Worm (Caenorhabditis elegans) whole organism, L3 larva: ENCODE data around the gene str-207.

ENCODE experiments used
- ZK546.5 ChIP-seq: sonication (generic microtip); optimal IDR thresholded peaks from 2 replicates; lab custom pipeline; 2017; ENCODE audit warnings: missing biosample characterization, missing genetic modification characterization
- aly-2 ChIP-seq: fragments of 150-350 bp; optimal IDR thresholded peaks from 2 replicates; lab custom pipeline; 2014; ENCODE audit warnings: missing biosample characterization, missing genetic modification characterization
- ama-1 ChIP-seq: fragments of 150-350 bp; optimal IDR thresholded peaks from 2 replicates; lab custom pipeline; 2018
- ceh-82 ChIP-seq: fragments of 150-350 bp; optimal IDR thresholded peaks from 2 replicates; lab custom pipeline; 2014; ENCODE audit warnings: missing biosample characterization, missing genetic modification characterization
- ceh-9 ChIP-seq: sonication (generic microtip); optimal IDR thresholded peaks from 2 replicates; lab custom pipeline; 2018; ENCODE audit warnings: missing biosample characterization, missing genetic modification characterization
- daf-12 ChIP-seq: fragments of 150-350 bp; optimal IDR thresholded peaks from 2 replicates; lab custom pipeline; 2014; ENCODE audit warnings: missing biosample characterization, missing genetic modification reagents, missing genetic modification characterization
- egl-27 ChIP-seq: sonication (generic microtip); optimal IDR thresholded peaks from 4 replicates; lab custom pipeline; 2017; ENCODE audit warnings: missing biosample characterization, missing genetic modification reagents, missing genetic modification characterization
- egl-5 ChIP-seq: fragments of 150-350 bp; optimal IDR thresholded peaks from 2 replicates; lab custom pipeline; 2017; ENCODE audit warnings: missing biosample characterization, missing genetic modification reagents, missing genetic modification characterization, inconsistent platforms
- elt-1 ChIP-seq: fragments of 150-350 bp; optimal IDR thresholded peaks from 2 replicates; lab custom pipeline; 2014; ENCODE audit warnings: missing biosample characterization, missing genetic modification characterization
- elt-3 ChIP-seq, 3 experiments: fragments of 150-350 bp in 1 of 3; sonication (generic microtip) in 2 of 3; optimal IDR thresholded peaks; 2 replicates in 2 of 3; 4 replicates in 1 of 3; lab custom pipeline; 2014 to 2017; ENCODE audit warnings: missing biosample characterization in 3 of 3, missing genetic modification characterization in 3 of 3
- eor-1 ChIP-seq, 2 experiments: fragments of 150-350 bp; optimal IDR thresholded peaks; 2 replicates each; lab custom pipeline; 2014 to 2018; ENCODE audit warnings: missing biosample characterization in 2 of 2, missing genetic modification characterization in 2 of 2
- fkh-10 ChIP-seq: sonication (generic microtip); optimal IDR thresholded peaks from 2 replicates; lab custom pipeline; 2017; ENCODE audit warnings: missing biosample characterization, missing genetic modification reagents, missing genetic modification characterization
- fkh-2 ChIP-seq: fragments of 150-350 bp; optimal IDR thresholded peaks from 2 replicates; lab custom pipeline; 2014; ENCODE audit warnings: missing biosample characterization, missing genetic modification reagents, missing genetic modification characterization
- fos-1 ChIP-seq: fragments of 150-350 bp; optimal IDR thresholded peaks from 2 replicates; lab custom pipeline; 2014; ENCODE audit warnings: missing biosample characterization, missing genetic modification characterization
- hmg-11 ChIP-seq: sonication (generic microtip); optimal IDR thresholded peaks from 2 replicates; lab custom pipeline; 2016; ENCODE audit warnings: missing genetic modification characterization, missing compliant biosample characterization
- jun-1 ChIP-seq: fragments of 150-350 bp; optimal IDR thresholded peaks from 2 replicates; lab custom pipeline; 2014; ENCODE audit warnings: missing biosample characterization, missing genetic modification reagents, missing genetic modification characterization
- lin-15B ChIP-seq: fragments of 150-350 bp; optimal IDR thresholded peaks from 2 replicates; lab custom pipeline; 2014; ENCODE audit warnings: missing biosample characterization, missing genetic modification characterization
- lin-39 ChIP-seq: fragments of 150-350 bp; optimal IDR thresholded peaks from 2 replicates; lab custom pipeline; 2018; ENCODE audit warnings: missing biosample characterization, missing genetic modification reagents, missing genetic modification characterization
- lsy-12 ChIP-seq: sonication (generic microtip); optimal IDR thresholded peaks from 2 replicates; lab custom pipeline; 2016; ENCODE audit warnings: mild to moderate bottlenecking, missing genetic modification characterization, missing compliant biosample characterization
- mdl-1 ChIP-seq: fragments of 150-350 bp; optimal IDR thresholded peaks from 2 replicates; lab custom pipeline; 2014; ENCODE audit warnings: missing biosample characterization, missing genetic modification characterization
- mml-1 ChIP-seq: fragments of 150-350 bp; sonication (generic microtip); optimal IDR thresholded peaks from 3 replicates; lab custom pipeline; 2014; ENCODE audit warnings: missing biosample characterization, missing genetic modification characterization
- nfya-1 ChIP-seq: sonication (generic microtip); optimal IDR thresholded peaks from 2 replicates; lab custom pipeline; 2017; ENCODE audit warnings: missing genetic modification characterization, mild to moderate bottlenecking, missing compliant biosample characterization, antibody characterized with exemption, moderate library complexity; ENCODE audit not compliant: insufficient read depth
- nhr-11 ChIP-seq: fragments of 150-350 bp; optimal IDR thresholded peaks from 2 replicates; lab custom pipeline; 2014; ENCODE audit warnings: missing biosample characterization, missing genetic modification characterization
- nhr-12 ChIP-seq: fragments of 150-350 bp; optimal IDR thresholded peaks from 2 replicates; lab custom pipeline; 2014; ENCODE audit warnings: missing biosample characterization, missing genetic modification characterization
- nhr-23 ChIP-seq: fragments of 150-350 bp; optimal IDR thresholded peaks from 2 replicates; lab custom pipeline; 2014; ENCODE audit warnings: missing biosample characterization, missing genetic modification reagents, missing genetic modification characterization
- nhr-237 ChIP-seq: fragments of 150-350 bp; optimal IDR thresholded peaks from 2 replicates; lab custom pipeline; 2014; ENCODE audit warnings: missing biosample characterization, missing genetic modification characterization
- nhr-28 ChIP-seq: fragments of 150-350 bp; optimal IDR thresholded peaks from 2 replicates; lab custom pipeline; 2014; ENCODE audit warnings: missing biosample characterization, missing genetic modification characterization
- nhr-43 ChIP-seq: sonication (generic microtip); optimal IDR thresholded peaks from 2 replicates; lab custom pipeline; 2016; ENCODE audit warnings: mild to moderate bottlenecking, missing genetic modification characterization, missing compliant biosample characterization; ENCODE audit not compliant: poor library complexity, severe bottlenecking
- nhr-67 ChIP-seq: fragments of 150-350 bp; optimal IDR thresholded peaks from 2 replicates; lab custom pipeline; 2014; ENCODE audit warnings: missing biosample characterization, missing genetic modification characterization
- nhr-76 ChIP-seq: fragments of 150-350 bp; sonication (generic microtip); optimal IDR thresholded peaks from 5 replicates; lab custom pipeline; 2014; ENCODE audit warnings: missing biosample characterization, missing genetic modification characterization
- nhr-77 ChIP-seq: fragments of 150-350 bp; optimal IDR thresholded peaks from 2 replicates; lab custom pipeline; 2014; ENCODE audit warnings: missing biosample characterization, missing genetic modification characterization
- pha-4 ChIP-seq: fragments of 150-350 bp; optimal IDR thresholded peaks from 2 replicates; lab custom pipeline; 2014; ENCODE audit warnings: missing biosample characterization, missing genetic modification reagents, missing genetic modification characterization
- pqm-1 ChIP-seq: fragments of 150-350 bp; optimal IDR thresholded peaks from 2 replicates; lab custom pipeline; 2017; ENCODE audit warnings: missing biosample characterization, missing genetic modification characterization, inconsistent platforms
- skn-1 ChIP-seq: fragments of 150-350 bp; optimal IDR thresholded peaks from 2 replicates; lab custom pipeline; 2014; ENCODE audit warnings: missing biosample characterization, missing genetic modification characterization
- snpc-4 ChIP-seq: fragments of 150-350 bp; optimal IDR thresholded peaks from 2 replicates; lab custom pipeline; 2014; ENCODE audit warnings: missing biosample characterization, missing genetic modification characterization
- tbx-2 ChIP-seq: sonication (generic microtip); optimal IDR thresholded peaks from 2 replicates; lab custom pipeline; 2016; ENCODE audit warnings: mild to moderate bottlenecking, missing genetic modification characterization, missing compliant biosample characterization
- unc-39 ChIP-seq: sonication (generic microtip); optimal IDR thresholded peaks from 4 replicates; lab custom pipeline; 2017; ENCODE audit warnings: missing biosample characterization, missing genetic modification characterization
- unc-62 ChIP-seq: fragments of 150-350 bp; sonication (generic microtip); optimal IDR thresholded peaks from 4 replicates; lab custom pipeline; 2014; ENCODE audit warnings: missing biosample characterization, missing genetic modification reagents, missing genetic modification characterization
- ztf-11 ChIP-seq: fragments of 150-350 bp; optimal IDR thresholded peaks from 2 replicates; lab custom pipeline; 2014; ENCODE audit warnings: missing biosample characterization, missing genetic modification characterization
- ztf-4 ChIP-seq: fragments of 150-350 bp; optimal IDR thresholded peaks from 2 replicates; lab custom pipeline; 2014; ENCODE audit warnings: missing biosample characterization, missing genetic modification characterization

str-207 gene

ce11 chrV:4965790-4966189 is 14.3 kb downstream of the str-207 start:
- TF ChIP-seq nfya-1 (tag; lab: Kevin White, UChicago) (peak; percentile 55), hmg-11 (tag; lab: Kevin White, UChicago) (peak; percentile 15), elt-1 (tag; lab: Kevin White, UChicago) (peak; percentile 80), nhr-23 (tag; lab: Kevin White, UChicago) (peak; percentile 38), lin-15B (tag; lab: Kevin White, UChicago) (no peak)

DNA sequence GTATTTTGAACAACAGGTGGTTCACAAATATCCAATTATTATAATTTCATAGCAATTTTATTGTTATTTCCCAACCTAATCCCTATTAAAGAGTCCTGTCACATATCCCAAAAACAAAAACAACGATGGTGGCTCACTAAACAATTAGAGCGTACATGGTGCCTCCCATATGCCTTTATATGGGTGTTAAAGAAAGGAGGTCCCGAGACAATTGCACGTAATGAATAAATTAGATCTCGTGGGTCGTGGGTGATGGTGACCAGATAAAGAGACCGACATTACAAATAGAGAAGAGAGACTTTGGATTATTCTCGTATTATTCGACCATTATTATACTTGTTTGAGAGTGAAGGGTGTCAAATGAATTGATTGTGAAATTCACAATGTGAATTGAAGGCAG is 15.7 kb downstream of the str-207 start:
- TF ChIP-seq ceh-82 (no peak), nhr-77 (tag; lab: Kevin White, UChicago) (no peak), fos-1 (no peak), ztf-11 (no peak), nhr-237 (tag; lab: Kevin White, UChicago) (no peak), nhr-11 (no peak), unc-62 (GFP tag; lab: Kevin White, UChicago) (no peak), jun-1 (tag; lab: Kevin White, UChicago) (no peak), lin-39 (tag; lab: Kevin White, UChicago) (no peak), ZK546.5 (tag; lab: Kevin White, UChicago) (no peak), daf-12 (tag; lab: Kevin White, UChicago) (no peak), mdl-1 (tag; lab: Kevin White, UChicago) (no peak), hmg-11 (tag; lab: Kevin White, UChicago) (no peak), mml-1 (tag; lab: Kevin White, UChicago) (no peak), nfya-1 (tag; lab: Kevin White, UChicago) (no peak), fkh-10 (no peak)

DNA sequence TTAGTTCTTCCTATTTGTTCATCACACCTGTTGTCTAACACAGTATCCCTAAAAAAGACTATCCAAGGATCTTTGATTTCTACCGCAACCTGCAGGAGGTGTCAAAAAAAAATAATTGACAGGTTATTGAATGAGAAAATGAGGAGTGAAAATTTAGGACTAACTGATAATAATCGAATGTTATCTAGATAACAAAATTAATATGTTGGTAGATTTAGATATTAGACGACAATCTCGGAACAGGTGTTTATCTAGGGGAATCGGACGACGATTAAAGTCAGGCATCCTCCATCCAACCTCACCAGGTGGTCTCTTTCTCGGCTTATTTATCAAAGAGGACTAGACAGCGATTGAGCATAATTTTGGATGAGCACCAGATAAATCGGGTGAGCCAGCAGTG is 17.2 kb downstream of the str-207 start:
- TF ChIP-seq aly-2 (tag; lab: Kevin White, UChicago) (no peak), nhr-77 (tag; lab: Kevin White, UChicago) (no peak), nhr-43 (no peak), nhr-12 (tag; lab: Kevin White, UChicago) (no peak), lsy-12 (tag; lab: Kevin White, UChicago) (no peak), skn-1 (no peak), daf-12 (tag; lab: Kevin White, UChicago) (no peak), hmg-11 (tag; lab: Kevin White, UChicago) (no peak), snpc-4 (no peak), fkh-2 (tag; lab: Kevin White, UChicago) (no peak), tbx-2 (tag; lab: Kevin White, UChicago) (no peak), nhr-67 (tag; lab: Kevin White, UChicago) (no peak), nfya-1 (tag; lab: Kevin White, UChicago) (no peak), ZK546.5 (tag; lab: Kevin White, UChicago) (no peak), unc-39 (tag; lab: Kevin White, UChicago) (no peak), fkh-10 (no peak), ceh-9 (tag; lab: Kevin White, UChicago) (no peak), nhr-11 (no peak), ceh-82 (no peak), eor-1 (tag; optimal IDR thresholded peaks at IDR 0.05; lab: Kevin White, UChicago) (no peak)

ce11 chrV:4969503-4969902 is 18.0 kb downstream of the str-207 start:
- TF ChIP-seq ztf-4 (tag; lab: Kevin White, UChicago) (no peak), elt-3 (tag; optimal IDR thresholded peaks at IDR 0.05; lab: Kevin White, UChicago) (no peak), pqm-1 (tag; lab: Kevin White, UChicago) (peak; percentile 14), pha-4 (tag; lab: Kevin White, UChicago) (peak; percentile 87)

DNA sequence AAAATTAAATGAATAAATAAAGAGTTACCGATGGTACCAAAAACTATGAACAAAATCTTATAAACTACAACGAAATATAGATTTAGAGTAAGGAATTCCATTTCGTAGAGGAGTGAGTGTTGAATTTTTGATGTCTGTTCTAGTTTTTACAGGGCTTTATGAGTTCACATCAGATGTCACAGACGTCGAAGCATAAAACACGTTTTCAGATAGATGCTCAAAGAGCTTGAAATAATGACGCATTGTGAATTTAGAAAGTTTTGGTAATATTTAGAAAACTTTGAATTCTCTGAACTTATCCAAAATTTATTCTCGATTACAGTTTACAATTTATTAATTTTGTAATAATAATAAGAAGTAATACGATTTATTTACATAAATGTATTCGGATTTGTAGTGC is 21.4 kb downstream of the str-207 start, which contains the start of gene srsx-9:
Gene srsx-9 (minus strand): TSS at position 101 of the 400 bp plus-strand sequence.
- TF ChIP-seq egl-5 (tag; lab: Kevin White, UChicago) (no peak), ztf-11 (no peak), ama-1 (no peak), nhr-11 (no peak), eor-1 (tag; optimal IDR thresholded peaks at IDR 0.05; lab: Kevin White, UChicago) (no peak), nhr-67 (tag; lab: Kevin White, UChicago) (no peak), pqm-1 (tag; lab: Kevin White, UChicago) (no peak), snpc-4 (no peak), mml-1 (tag; lab: Kevin White, UChicago) (no peak), jun-1 (tag; lab: Kevin White, UChicago) (no peak), nhr-76 (tag; lab: Kevin White, UChicago) (no peak), aly-2 (tag; lab: Kevin White, UChicago) (no peak), lsy-12 (tag; lab: Kevin White, UChicago) (no peak), nhr-237 (tag; lab: Kevin White, UChicago) (no peak), ztf-4 (tag; lab: Kevin White, UChicago) (no peak), nhr-77 (tag; lab: Kevin White, UChicago) (no peak), nhr-28 (tag; lab: Kevin White, UChicago) (no peak), egl-27 (tag; lab: Kevin White, UChicago) (no peak), hmg-11 (tag; lab: Kevin White, UChicago) (no peak), unc-62 (GFP tag; lab: Kevin White, UChicago) (no peak)
- TF ChIP-seq, all 47 proteins: peak for 0
